Worm (Caenorhabditis elegans) whole organism, L4/young adult: ENCODE data around the gene M153.3.

Experiments
- W03F9.2 ChIP-seq: fragments of 150-350 bp; optimal IDR thresholded peaks from 2 replicates; lab custom pipeline; 2014; ENCODE audit warnings: missing biosample characterization, missing genetic modification characterization
- dao-5 ChIP-seq: sonication (generic microtip); optimal IDR thresholded peaks from 2 replicates; lab custom pipeline; 2016; ENCODE audit warnings: missing genotype, missing genetic modification characterization, moderate library complexity, missing compliant biosample characterization
- him-1 ChIP-seq: sonication (generic microtip); optimal IDR thresholded peaks from 2 replicates; lab custom pipeline; 2016; ENCODE audit warnings: missing genotype, missing genetic modification reagents, missing genetic modification characterization, missing compliant biosample characterization

DNA sequence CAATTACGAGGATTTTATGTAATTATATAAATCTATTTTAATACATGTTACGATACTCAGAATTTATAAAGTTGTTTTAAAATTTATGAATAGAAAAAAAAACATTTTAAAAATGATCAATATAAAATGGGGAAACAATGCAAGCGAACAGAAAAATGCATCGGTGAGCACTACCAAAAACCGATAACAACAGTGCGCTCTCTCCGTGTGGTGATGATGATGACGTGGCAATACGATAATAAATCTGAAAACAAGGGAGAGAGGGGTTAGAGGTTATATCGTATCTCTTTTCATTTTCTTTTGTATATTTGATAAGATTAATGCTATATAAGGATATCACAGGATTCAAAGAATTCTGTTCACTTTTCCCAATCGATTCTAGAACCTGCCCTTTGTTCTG is 3.2 kb downstream of the M153.3 start:
- TF ChIP-seq him-1 (tag; lab: Kevin White, UChicago): no peak
- no peak for TF ChIP-seq W03F9.2 (tag; lab: Kevin White, UChicago)
- no peak for TF ChIP-seq dao-5
